Fruit fly (Drosophila melanogaster) whole organism, embryonic: ENCODE measurements around the gene Bhmt.

Experiments used
- Adf1 ChIP-seq: fragments of 200-800 bp; sonication (Bioruptor generic); IDR thresholded peaks from 2 replicates; pipeline ENCODE4 v1.3.6; 2022; ENCODE audit warnings: missing biosample characterization, missing genetic modification characterization
- Atf3 ChIP-seq: fragments of 200-800 bp; sonication (Bioruptor generic); optimal IDR thresholded peaks from 3 replicates; lab custom pipeline; 2016; ENCODE audit warnings: missing biosample characterization, missing genetic modification characterization
- CG12219 ChIP-seq: fragments of 200-800 bp; sonication (Bioruptor generic); optimal IDR thresholded peaks from 3 replicates; lab custom pipeline; 2018; ENCODE audit warnings: missing biosample characterization, mild to moderate bottlenecking, missing genetic modification characterization
- CG12659 ChIP-seq: fragments of 200-800 bp; sonication (Bioruptor generic); optimal IDR thresholded peaks from 3 replicates; lab custom pipeline; 2017; ENCODE audit warnings: mild to moderate bottlenecking, missing biosample characterization, missing genetic modification reagents, missing genetic modification characterization
- CG13287 ChIP-seq: fragments of 200-800 bp; sonication (Bioruptor generic); IDR thresholded peaks from 2 replicates; pipeline ENCODE4 v1.3.6; 2022; ENCODE audit warnings: missing biosample characterization, missing genetic modification characterization; ENCODE audit not compliant: partially characterized antibody
- CG13296 ChIP-seq: fragments of 200-800 bp; sonication (Bioruptor generic); optimal IDR thresholded peaks from 3 replicates; lab custom pipeline; 2018; ENCODE audit warnings: missing biosample characterization, mild to moderate bottlenecking, missing genetic modification characterization
- CG13424 ChIP-seq: fragments of 200-800 bp; sonication (Bioruptor generic); optimal IDR thresholded peaks from 2 replicates; lab custom pipeline; 2019; ENCODE audit warnings: missing biosample characterization, mild to moderate bottlenecking, missing genetic modification characterization, moderate library complexity
- CG13624 ChIP-seq: fragments of 200-800 bp; sonication (Bioruptor generic); optimal IDR thresholded peaks from 2 replicates; lab custom pipeline; 2016; ENCODE audit warnings: missing biosample characterization, missing genetic modification characterization
- CG14014 ChIP-seq: fragments of 200-800 bp; sonication (Bioruptor generic); IDR thresholded peaks from 2 replicates; pipeline ENCODE4 v1.3.6; 2022; ENCODE audit warnings: missing biosample characterization, missing genetic modification characterization
- CG15479 ChIP-seq: fragments of 200-800 bp; sonication (Bioruptor generic); optimal IDR thresholded peaks from 3 replicates; lab custom pipeline; 2019; ENCODE audit warnings: missing biosample characterization, mild to moderate bottlenecking, missing genetic modification characterization, moderate library complexity
- CG15514 ChIP-seq: fragments of 200-800 bp; sonication (Bioruptor generic); optimal IDR thresholded peaks from 3 replicates; lab custom pipeline; 2017; ENCODE audit warnings: missing biosample characterization, missing genetic modification characterization, mild to moderate bottlenecking, moderate library complexity, missing genetic modification reagents
- CG17359 ChIP-seq: fragments of 200-800 bp; sonication (Bioruptor generic); optimal IDR thresholded peaks from 3 replicates; lab custom pipeline; 2018; ENCODE audit warnings: missing biosample characterization, mild to moderate bottlenecking, missing genetic modification characterization, moderate library complexity
- CG17829 ChIP-seq: fragments of 200-800 bp; optimal IDR thresholded peaks from 2 replicates; lab custom pipeline; 2019; ENCODE audit warnings: missing biosample characterization, mild to moderate bottlenecking, missing genetic modification characterization, moderate library complexity
- CG2678 ChIP-seq: fragments of 200-800 bp; sonication (Bioruptor generic); optimal IDR thresholded peaks from 3 replicates; lab custom pipeline; 2019; ENCODE audit warnings: missing biosample characterization, mild to moderate bottlenecking, missing genetic modification characterization, moderate library complexity
- CG31441 ChIP-seq: fragments of 200-800 bp; sonication (Bioruptor generic); IDR thresholded peaks from 2 replicates; pipeline ENCODE4 v1.3.6; 2022; ENCODE audit warnings: missing biosample characterization, missing genetic modification characterization
- CG34376 ChIP-seq: fragments of 200-800 bp; sonication (Bioruptor generic); optimal IDR thresholded peaks from 2 replicates; lab custom pipeline; 2018; ENCODE audit warnings: missing biosample characterization, mild to moderate bottlenecking, missing genetic modification characterization
- CG3847 ChIP-seq: fragments of 200-800 bp; sonication (Bioruptor generic); IDR thresholded peaks from 2 replicates; pipeline ENCODE4 v1.3.6; 2022; ENCODE audit warnings: missing biosample characterization, missing genetic modification characterization
- CG4730 ChIP-seq: fragments of 200-800 bp; sonication (Bioruptor generic); IDR thresholded peaks from 2 replicates; pipeline ENCODE4 v1.3.6; 2022; ENCODE audit warnings: missing biosample characterization, missing genetic modification characterization
- CG8924 ChIP-seq: fragments of 200-800 bp; optimal IDR thresholded peaks from 3 replicates; lab custom pipeline; 2019; ENCODE audit warnings: missing biosample characterization, mild to moderate bottlenecking, missing genetic modification characterization, moderate library complexity
- CG9727 ChIP-seq: fragments of 200-800 bp; sonication (Bioruptor generic); optimal IDR thresholded peaks from 3 replicates; lab custom pipeline; 2017; ENCODE audit warnings: missing biosample characterization, mild to moderate bottlenecking, missing genetic modification characterization
- D19A ChIP-seq: fragments of 200-800 bp; optimal IDR thresholded peaks from 3 replicates; lab custom pipeline; 2019; ENCODE audit warnings: missing biosample characterization, mild to moderate bottlenecking, missing genetic modification characterization, moderate library complexity
- Dek ChIP-seq: fragments of 200-800 bp; sonication (Bioruptor generic); optimal IDR thresholded peaks from 3 replicates; lab custom pipeline; 2019; ENCODE audit warnings: missing biosample characterization, mild to moderate bottlenecking, missing genetic modification characterization, moderate library complexity
- Drgx ChIP-seq: fragments of 200-800 bp; sonication (Bioruptor generic); IDR thresholded peaks from 2 replicates; pipeline ENCODE4 v1.3.6; 2022; ENCODE audit warnings: missing biosample characterization, missing genetic modification characterization
- E2f1 ChIP-seq: fragments of 200-800 bp; sonication (Bioruptor generic); IDR thresholded peaks from 2 replicates; pipeline ENCODE4 v1.3.6; 2022; ENCODE audit warnings: missing biosample characterization, missing genetic modification characterization
- Fer3 ChIP-seq: fragments of 200-800 bp; sonication (Bioruptor generic); optimal IDR thresholded peaks from 2 replicates; lab custom pipeline; 2018; ENCODE audit warnings: missing biosample characterization, mild to moderate bottlenecking, missing genetic modification characterization, moderate library complexity
- Hey ChIP-seq: fragments of 200-800 bp; sonication (Bioruptor generic); optimal IDR thresholded peaks from 3 replicates; lab custom pipeline; 2018; ENCODE audit warnings: missing biosample characterization, mild to moderate bottlenecking, missing genetic modification characterization
- HmgZ ChIP-seq: fragments of 200-800 bp; sonication (Bioruptor generic); optimal IDR thresholded peaks from 2 replicates; lab custom pipeline; 2018; ENCODE audit warnings: missing biosample characterization, mild to moderate bottlenecking, missing genetic modification characterization
- Hmr ChIP-seq: fragments of 200-800 bp; sonication (Bioruptor generic); optimal IDR thresholded peaks from 3 replicates; lab custom pipeline; 2017; ENCODE audit warnings: mild to moderate bottlenecking, missing biosample characterization, missing genetic modification reagents, missing genetic modification characterization
- NfI ChIP-seq: fragments of 200-800 bp; sonication (Bioruptor generic); optimal IDR thresholded peaks from 3 replicates; lab custom pipeline; 2018; ENCODE audit warnings: missing biosample characterization, mild to moderate bottlenecking, missing genetic modification characterization, moderate library complexity
- Poxn ChIP-seq: fragments of 200-800 bp; sonication (Bioruptor generic); IDR thresholded peaks from 2 replicates; pipeline ENCODE4 v1.3.6; 2022; ENCODE audit warnings: missing biosample characterization, missing genetic modification characterization
- Sox100B ChIP-seq: fragments of 200-800 bp; sonication (Bioruptor generic); optimal IDR thresholded peaks from 3 replicates; lab custom pipeline; 2018; ENCODE audit warnings: missing biosample characterization, mild to moderate bottlenecking, missing genetic modification characterization
- az2 ChIP-seq: fragments of 200-800 bp; sonication (Bioruptor generic); optimal IDR thresholded peaks from 3 replicates; lab custom pipeline; 2016; ENCODE audit warnings: missing biosample characterization, missing genetic modification characterization
- bsh ChIP-seq, 2 experiments: fragments of 200-800 bp; sonication (Bioruptor generic); optimal IDR thresholded peaks; 2 replicates each; lab custom pipeline; 2017 to 2018; ENCODE audit warnings: mild to moderate bottlenecking in 2 of 2, missing biosample characterization in 2 of 2, missing genetic modification characterization in 2 of 2, moderate library complexity in 1 of 2
- caup ChIP-seq: fragments of 200-800 bp; sonication (Bioruptor generic); optimal IDR thresholded peaks from 3 replicates; lab custom pipeline; 2017; ENCODE audit warnings: missing biosample characterization, mild to moderate bottlenecking, missing genetic modification characterization, moderate library complexity; ENCODE audit not compliant: severe bottlenecking
- dpn ChIP-seq, 2 experiments: fragments of 200-800 bp; sonication (Bioruptor generic); optimal IDR thresholded peaks; 3 replicates each; lab custom pipeline; 2016; ENCODE audit warnings: missing biosample characterization in 2 of 2, missing genetic modification characterization in 2 of 2
- fd3F ChIP-seq: fragments of 200-800 bp; sonication (Bioruptor generic); optimal IDR thresholded peaks from 2 replicates; lab custom pipeline; 2018; ENCODE audit warnings: missing biosample characterization, mild to moderate bottlenecking, missing genetic modification characterization, moderate library complexity
- gce ChIP-seq: fragments of 200-800 bp; sonication (Bioruptor generic); IDR thresholded peaks from 3 replicates; pipeline ENCODE4 v1.3.6; 2022; ENCODE audit warnings: missing biosample characterization, missing genetic modification characterization
- gfzf ChIP-seq: fragments of 200-800 bp; sonication (Bioruptor generic); optimal IDR thresholded peaks from 2 replicates; lab custom pipeline; 2016; ENCODE audit warnings: missing biosample characterization, mild to moderate bottlenecking, missing genetic modification characterization, moderate library complexity
- hkb ChIP-seq, 2 experiments: fragments of 200-800 bp in 1 of 2; fragments of >200 bp in 1 of 2; sonication (Bioruptor generic) in 1 of 2; IDR thresholded peaks in 1 of 2; optimal IDR thresholded peaks in 1 of 2; 2 replicates each; pipeline versions ENCODE4 v1.3.6 to Lab custom; 2017 to 2022; ENCODE audit warnings: missing biosample characterization in 1 of 2, missing genetic modification characterization in 1 of 2
- mam ChIP-seq: fragments of 200-800 bp; sonication (Bioruptor generic); optimal IDR thresholded peaks from 3 replicates; lab custom pipeline; 2016; ENCODE audit warnings: missing biosample characterization, missing genetic modification characterization
- pnt ChIP-seq: fragments of 200-800 bp; sonication (Bioruptor generic); optimal IDR thresholded peaks from 3 replicates; lab custom pipeline; 2016; ENCODE audit warnings: missing biosample characterization, missing genetic modification characterization
- pzg ChIP-seq: fragments of 200-800 bp; sonication (Bioruptor generic); optimal IDR thresholded peaks from 3 replicates; lab custom pipeline; 2018; ENCODE audit warnings: missing biosample characterization, mild to moderate bottlenecking, missing genetic modification characterization, moderate library complexity
- row ChIP-seq: fragments of 200-800 bp; sonication (Bioruptor generic); IDR thresholded peaks from 3 replicates; pipeline ENCODE4 v1.3.6; 2022; ENCODE audit warnings: missing biosample characterization, missing genetic modification characterization
- sens ChIP-seq: fragments of 200-800 bp; sonication (Bioruptor generic); peaks from one replicate; lab custom pipeline; 2016; ENCODE audit warnings: missing biosample characterization, missing genetic modification characterization
- sim ChIP-seq: fragments of 200-800 bp; sonication (Bioruptor generic); IDR thresholded peaks from 2 replicates; pipeline ENCODE4 v1.3.6; 2022; ENCODE audit warnings: missing biosample characterization, missing genetic modification characterization
- sisA ChIP-seq: fragments of 200-800 bp; sonication (Bioruptor generic); IDR thresholded peaks from 2 replicates; pipeline ENCODE4 v1.3.6; 2022; ENCODE audit warnings: missing biosample characterization, missing genetic modification characterization
- slbo ChIP-seq: fragments of 200-800 bp; sonication (Bioruptor generic); IDR thresholded peaks from 2 replicates; pipeline ENCODE4 v1.3.6; 2022; ENCODE audit warnings: missing biosample characterization, missing genetic modification characterization
- sob ChIP-seq: fragments of 200-800 bp; sonication (Bioruptor generic); IDR thresholded peaks from 2 replicates; pipeline ENCODE4 v1.3.6; 2022; ENCODE audit warnings: missing biosample characterization, missing genetic modification characterization
- unpg ChIP-seq: fragments of 200-800 bp; sonication (Bioruptor generic); optimal IDR thresholded peaks from 3 replicates; lab custom pipeline; 2018; ENCODE audit warnings: missing biosample characterization, mild to moderate bottlenecking, missing genetic modification characterization, moderate library complexity

Gene Bhmt

dm6 chr2L:19002959-19003371 lies 45.9 kb upstream of the Bhmt start, which contains the start of gene CG31793 (continued):
- TF ChIP-seq gfzf (GFP tag; lab: Kevin White, UChicago) (no peak), sim (GFP tag; lab: Robert Waterston, UW) (no peak), caup (peak; percentile 55), Hmr (GFP tag; lab: Kevin White, UChicago) (peak; percentile 72), CG17359 (peak; percentile 52), Hey (no peak), CG15514 (peak; percentile 59), CG13424 (tag; lab: Kevin White, UChicago) (peak; percentile 60), Adf1 (peak; percentile 26; the same call in 1 of the 2 replicates), gce (GFP tag; lab: Robert Waterston, UW) (no peak), bsh (GFP tag; optimal IDR thresholded peaks at IDR 0.05; lab: Kevin White, UChicago) (peak; percentile 48 to 49), CG34376 (GFP tag; lab: Kevin White, UChicago) (peak; percentile 66), unpg (GFP tag; lab: Kevin White, UChicago) (peak; percentile 70), pnt (GFP tag; lab: Kevin White, UChicago) (no peak), hkb (optimal IDR thresholded peaks at IDR 0.05; lab: Kevin White, UChicago) (no peak), hkb (GFP tag; IDR thresholded peaks at IDR 0.05; lab: Robert Waterston, UW) (peak; percentile 63), row (GFP tag; lab: Robert Waterston, UW) (peak; percentile 67), CG2678 (tag; lab: Kevin White, UChicago) (peak; percentile 79), Atf3 (GFP tag; lab: Kevin White, UChicago) (no peak), az2 (GFP tag; lab: Kevin White, UChicago) (peak; percentile 29), Fer3 (peak; percentile 64), CG12659 (GFP tag; lab: Kevin White, UChicago) (peak; percentile 65), CG15479 (peak; percentile 69), Dek (tag; lab: Kevin White, UChicago) (peak; percentile 68), CG8924 (tag; lab: Kevin White, UChicago) (peak; percentile 67), CG4730 (GFP tag; lab: Robert Waterston, UW) (no peak), CG13296 (GFP tag; lab: Kevin White, UChicago) (peak; percentile 76), D19A (tag; lab: Kevin White, UChicago) (peak; percentile 62), CG9727 (GFP tag; lab: Kevin White, UChicago) (peak; percentile 51), pzg (GFP tag; lab: Kevin White, UChicago) (peak; percentile 12), Poxn (no peak), slbo (peak; percentile 47; the same call in 1 of the 2 replicates), HmgZ (tag; lab: Kevin White, UChicago) (peak; percentile 53), NfI (GFP tag; lab: Kevin White, UChicago) (peak; percentile 58), sisA (GFP tag; lab: Robert Waterston, UW) (no peak), Drgx (GFP tag; lab: Robert Waterston, UW) (peak; percentile 73), mam (GFP tag; lab: Kevin White, UChicago) (no peak), CG31441 (peak; percentile 68), E2f1 (peak; percentile 25; the same call in 1 of the 2 replicates), dpn (GFP tag; optimal IDR thresholded peaks at IDR 0.05; lab: Kevin White, UChicago) (peak in 1 of 2 experiments; percentile 32), CG13624 (GFP tag; lab: Kevin White, UChicago) (peak; percentile 2), CG13287 (GFP tag; lab: Robert Waterston, UW) (peak; percentile 45; the same call in 1 of the 2 replicates), CG17829 (tag; lab: Kevin White, UChicago) (peak; percentile 46), CG14014 (peak; percentile 56; the same call in 1 of the 2 replicates), sens (GFP tag; lab: Kevin White, UChicago) (peak; percentile 66), CG3847 (GFP tag; lab: Robert Waterston, UW) (0 out of 2 replicates have a peak, but pooled peaks have one; percentile 12), sob (GFP tag; lab: Robert Waterston, UW) (peak; percentile 41; the same call in 1 of the 2 replicates), Sox100B (GFP tag; lab: Kevin White, UChicago) (peak; percentile 41), CG12219 (GFP tag; lab: Kevin White, UChicago) (peak; percentile 7), fd3F (GFP tag; lab: Kevin White, UChicago) (peak; percentile 45)
